Worm (Caenorhabditis elegans): Measurements from ENCODE around the gene C02G6.2.

ce11 chrV:5916862-5917261, 45.0 kb downstream of the C02G6.2 start:
- TF ChIP-seq ama-1 (optimal IDR thresholded peaks at IDR 0.05) (no peak), ceh-13 (GFP tag; optimal IDR thresholded peaks at IDR 0.05) (no peak), tbx-37 (GFP tag; conservative IDR thresholded peaks at IDR 0.05) (no peak), flt-1 (GFP tag; IDR thresholded peaks at IDR 0.05) (no peak), hnd-1 (tag; optimal IDR thresholded peaks at IDR 0.05) (no peak), hmbx-1 (tag; optimal IDR thresholded peaks at IDR 0.05) (no peak), ceh-36 (tag; optimal IDR thresholded peaks at IDR 0.05) (no peak), hmg-4 (GFP tag; optimal IDR thresholded peaks at IDR 0.05) (no peak), aly-1 (tag; optimal IDR thresholded peaks at IDR 0.05) (no peak), F13C5.2 (tag; optimal IDR thresholded peaks at IDR 0.05) (no peak), scrt-1 (GFP tag; IDR thresholded peaks at IDR 0.05) (no peak), tbx-11 (GFP tag; IDR thresholded peaks at IDR 0.05) (no peak), B0310.2 (tag; optimal IDR thresholded peaks at IDR 0.05) (no peak)
